Worm (Caenorhabditis elegans): ENCODE results near the gene H43I07.1.

- TF ChIP-seq flt-1 (GFP tag; IDR thresholded peaks at IDR 0.05): no peak
- TF ChIP-seq med-1 (GFP tag; optimal IDR thresholded peaks at IDR 0.05; ENCODE audit: insufficient read depth): no peak
- TF ChIP-seq ztf-29 (GFP tag; IDR thresholded peaks at IDR 0.05): no peak
- no peak for TF ChIP-seq cog-1 (tag; optimal IDR thresholded peaks at IDR 0.05)
- no peak for TF ChIP-seq ztf-23 (GFP tag; IDR thresholded peaks at IDR 0.05)
- no peak for TF ChIP-seq T22C8.4 (GFP tag; IDR thresholded peaks at IDR 0.05)
- no peak for TF ChIP-seq klf-2 (GFP tag; conservative IDR thresholded peaks at IDR 0.05)
- no peak for TF ChIP-seq tab-1 (GFP tag; IDR thresholded peaks at IDR 0.05)
- TF ChIP-seq ref-1 (GFP tag; conservative IDR thresholded peaks at IDR 0.05): no peak
These were observed 41.6 kb upstream of the H43I07.1 start, which contains the start of gene Y45G5AM.4 for ce11 chrV:4162922-4163321.
